Worm (Caenorhabditis elegans) whole organism, young adult: Measurements from ENCODE around the gene best-6.
"Not testable (repeated sequence)": the region's sequence is repeated elsewhere in the genome, so short reads cannot be mapped to it uniquely, and the experiment has no call there.

Experiments used
- B0035.1 ChIP-seq: sonication (generic microtip); optimal IDR thresholded peaks from 2 replicates; lab custom pipeline; 2016; ENCODE audit warnings: missing genetic modification characterization, mild to moderate bottlenecking, missing compliant biosample characterization, missing genotype, missing genetic modification reagents
- F22D6.2 ChIP-seq: sonication (generic microtip); optimal IDR thresholded peaks from 2 replicates; lab custom pipeline; 2016; ENCODE audit warnings: mild to moderate bottlenecking, missing genetic modification characterization, missing compliant biosample characterization
- F39B2.1 ChIP-seq: fragments of 200-800 bp; sonication (Bioruptor generic); IDR thresholded peaks from 2 replicates; pipeline ENCODE4 v1.3.6; 2022; ENCODE audit warnings: missing genetic modification reagents, missing genetic modification characterization, missing compliant biosample characterization
- F57A8.1 ChIP-seq: fragments of 200-800 bp; sonication (Bioruptor generic); optimal IDR thresholded peaks from 2 replicates; lab custom pipeline; 2018; ENCODE audit warnings: mild to moderate bottlenecking, missing genetic modification characterization, moderate library complexity, missing compliant biosample characterization
- K11D2.4 ChIP-seq: fragments of 200-800 bp; sonication (Bioruptor generic); IDR thresholded peaks from 2 replicates; pipeline ENCODE4 v1.3.6; 2022; ENCODE audit warnings: missing genetic modification reagents, missing genetic modification characterization, missing compliant biosample characterization
- K12H6.12 ChIP-seq: fragments of 200-800 bp; sonication (Bioruptor generic); optimal IDR thresholded peaks from 2 replicates; lab custom pipeline; 2018; ENCODE audit warnings: mild to moderate bottlenecking, missing genetic modification characterization, missing compliant biosample characterization
- Y56A3A.18 ChIP-seq: fragments of 200-800 bp; sonication (Bioruptor generic); IDR thresholded peaks from 2 replicates; pipeline ENCODE4 v1.3.6; 2022; ENCODE audit warnings: missing genetic modification reagents, missing genetic modification characterization, missing compliant biosample characterization
- Y67H2A.10 ChIP-seq: fragments of 200-800 bp; sonication (Bioruptor generic); conservative IDR thresholded peaks from 2 replicates; pipeline ENCODE4 v1.3.6; 2022; ENCODE audit warnings: missing genetic modification reagents, missing genetic modification characterization, missing compliant biosample characterization
- ama-1 ChIP-seq, 3 experiments: fragments of 150-350 bp in 1 of 3; sonication (generic microtip) in 2 of 3; optimal IDR thresholded peaks; 2 replicates each; lab custom pipeline; 2014 to 2018; ENCODE audit warnings: missing biosample characterization in 2 of 3, missing genetic modification characterization in 2 of 3, missing genetic modification reagents in 2 of 3
- athp-1 ChIP-seq: sonication (generic microtip); optimal IDR thresholded peaks from 2 replicates; lab custom pipeline; 2017; ENCODE audit warnings: mild to moderate bottlenecking, missing genetic modification characterization, missing compliant biosample characterization
- attf-3 ChIP-seq: fragments of 200-800 bp; sonication (Bioruptor generic); conservative IDR thresholded peaks from 2 replicates; pipeline ENCODE4 v1.3.6; 2022; ENCODE audit warnings: missing genetic modification reagents, missing genetic modification characterization, missing compliant biosample characterization
- attf-5 ChIP-seq: fragments of 200-800 bp; sonication (Bioruptor generic); optimal IDR thresholded peaks from 2 replicates; lab custom pipeline; 2018; ENCODE audit warnings: mild to moderate bottlenecking, missing genetic modification characterization, missing compliant biosample characterization
- bed-1 ChIP-seq: fragments of 200-800 bp; sonication (Bioruptor generic); IDR thresholded peaks from 2 replicates; pipeline ENCODE4 v1.3.6; 2022; ENCODE audit warnings: missing genetic modification reagents, missing genetic modification characterization, missing compliant biosample characterization
- ceh-40 ChIP-seq: fragments of 200-800 bp; sonication (Bioruptor generic); IDR thresholded peaks from 2 replicates; pipeline ENCODE4 v1.3.6; 2022; ENCODE audit warnings: missing genetic modification characterization, missing compliant biosample characterization
- egl-44 ChIP-seq: fragments of 200-800 bp; sonication (Bioruptor generic); IDR thresholded peaks from 2 replicates; pipeline ENCODE4 v1.3.6; 2022; ENCODE audit warnings: missing genetic modification reagents, missing genetic modification characterization, missing compliant biosample characterization
- fkh-3 ChIP-seq: sonication (generic microtip); optimal IDR thresholded peaks from 2 replicates; lab custom pipeline; 2016; ENCODE audit warnings: mild to moderate bottlenecking, missing genetic modification characterization, missing compliant biosample characterization
- him-1 ChIP-seq: sonication (generic microtip); optimal IDR thresholded peaks from 2 replicates; lab custom pipeline; 2016; ENCODE audit warnings: missing genotype, missing genetic modification reagents, missing genetic modification characterization, missing compliant biosample characterization
- hlh-12 ChIP-seq: sonication (generic microtip); optimal IDR thresholded peaks from 2 replicates; lab custom pipeline; 2016; ENCODE audit warnings: missing genetic modification characterization, missing compliant biosample characterization
- hlh-26 ChIP-seq: fragments of 200-800 bp; sonication (Bioruptor generic); conservative IDR thresholded peaks from 2 replicates; pipeline ENCODE4 v1.3.6; 2022; ENCODE audit warnings: missing genetic modification reagents, missing genetic modification characterization, missing compliant biosample characterization
- lag-1 ChIP-seq: fragments of 200-800 bp; sonication (Bioruptor generic); IDR thresholded peaks from 2 replicates; pipeline ENCODE4 v1.3.6; 2022; ENCODE audit warnings: missing genetic modification reagents, missing genetic modification characterization, missing compliant biosample characterization
- let-607 ChIP-seq, 2 experiments: fragments of 200-800 bp in 1 of 2; sonication (Bioruptor generic) in 1 of 2; sonication (generic microtip) in 1 of 2; optimal IDR thresholded peaks; 2 replicates each; lab custom pipeline; 2016 to 2018; ENCODE audit warnings: mild to moderate bottlenecking in 2 of 2, missing compliant biosample characterization in 2 of 2, missing genetic modification characterization in 2 of 2, moderate library complexity in 2 of 2, missing genotype in 1 of 2
- lin-35 ChIP-seq, 3 experiments: fragments of 150-350 bp in 2 of 3; sonication (generic microtip) in 1 of 3; optimal IDR thresholded peaks; 2 replicates each; lab custom pipeline; 2014 to 2018; ENCODE audit warnings: missing biosample characterization in 3 of 3, missing genetic modification characterization in 3 of 3, missing genetic modification reagents in 3 of 3
- madf-3 ChIP-seq: fragments of 200-800 bp; sonication (Bioruptor generic); IDR thresholded peaks from 2 replicates; pipeline ENCODE4 v1.3.6; 2022; ENCODE audit warnings: missing genetic modification reagents, missing genetic modification characterization, missing compliant biosample characterization
- mes-4 ChIP-seq: sonication (generic microtip); optimal IDR thresholded peaks from 2 replicates; lab custom pipeline; 2016; ENCODE audit warnings: missing genotype, missing genetic modification characterization, missing compliant biosample characterization
- pha-4 ChIP-seq: fragments of 150-350 bp; sonication (generic microtip); optimal IDR thresholded peaks from 2 replicates; lab custom pipeline; 2014; ENCODE audit warnings: missing biosample characterization, missing genetic modification reagents, missing genetic modification characterization
- repo-1 ChIP-seq: sonication (generic microtip); optimal IDR thresholded peaks from 2 replicates; lab custom pipeline; 2017; ENCODE audit warnings: mild to moderate bottlenecking, missing genetic modification characterization, missing compliant biosample characterization
- sdz-38 ChIP-seq: sonication (generic microtip); optimal IDR thresholded peaks from 2 replicates; lab custom pipeline; 2016; ENCODE audit warnings: missing genotype, missing genetic modification characterization, missing compliant biosample characterization
- snpc-3.4 ChIP-seq: sonication (generic microtip); optimal IDR thresholded peaks from 2 replicates; lab custom pipeline; 2017; ENCODE audit warnings: missing genetic modification characterization, mild to moderate bottlenecking, missing compliant biosample characterization, antibody characterized with exemption, moderate library complexity, missing genotype, missing genetic modification reagents
- tbx-9 ChIP-seq: sonication (generic microtip); optimal IDR thresholded peaks from 2 replicates; lab custom pipeline; 2016; ENCODE audit warnings: borderline replicate concordance, missing genetic modification characterization, inconsistent platforms, missing compliant biosample characterization
- zim-3 ChIP-seq: sonication (generic microtip); optimal IDR thresholded peaks from 2 replicates; lab custom pipeline; 2017; ENCODE audit warnings: mild to moderate bottlenecking, missing genetic modification characterization, moderate library complexity, missing compliant biosample characterization
- ztf-18 ChIP-seq: sonication (generic microtip); optimal IDR thresholded peaks from 2 replicates; lab custom pipeline; 2016; ENCODE audit warnings: missing genotype, mild to moderate bottlenecking, missing genetic modification characterization, missing compliant biosample characterization

The best-6 gene

DNA sequence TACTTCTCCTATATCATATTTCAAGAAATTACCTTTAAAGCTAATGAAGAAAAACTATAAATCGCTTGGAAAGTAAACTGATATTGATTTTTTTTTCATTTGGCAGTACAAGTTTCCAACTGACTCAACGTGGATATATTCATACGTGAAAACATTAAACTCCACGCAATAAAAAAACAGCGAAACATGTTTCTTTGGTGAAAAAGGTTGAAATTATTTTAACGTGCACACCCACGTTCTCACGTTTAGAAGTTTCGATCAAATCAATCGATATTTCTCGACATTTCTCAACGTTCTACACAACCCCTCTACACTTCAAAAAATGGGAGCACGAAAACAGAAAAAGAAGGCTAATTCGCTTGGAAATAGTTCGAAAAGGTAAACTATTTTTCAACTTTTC, at the start of gene best-6, which contains the start of gene C09B9.2:
Gene best-6, minus strand, starts transcription at position 101 of the 400 bp plus-strand sequence.
Gene C09B9.2, plus strand, starts transcription at position 314 of the 400 bp plus-strand sequence.
- TF ChIP-seq hlh-26 (GFP tag; lab: Robert Waterston, UW) (no peak), attf-3 (no peak)

DNA sequence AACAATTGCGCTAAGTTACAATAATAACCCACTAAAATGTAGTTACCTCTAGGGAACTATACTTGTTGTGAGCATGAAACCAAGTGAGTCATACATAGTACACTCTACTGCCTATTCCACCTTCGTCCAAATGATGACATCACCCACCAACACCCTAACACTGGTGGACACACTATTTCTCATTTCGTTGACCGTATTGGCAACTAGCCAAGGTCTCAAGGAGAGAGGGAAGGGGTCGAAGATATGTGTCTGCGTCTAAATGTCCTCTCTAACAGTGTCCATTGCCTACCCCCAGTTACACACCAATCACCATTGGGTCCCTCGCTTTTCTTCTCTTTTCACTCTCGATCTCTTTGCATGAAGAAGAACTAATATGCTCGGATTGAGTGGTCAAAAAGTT, 49.0 kb upstream of the best-6 start:
- TF ChIP-seq snpc-3.4 (tag; lab: Kevin White, UChicago) (no peak), bed-1 (GFP tag; lab: Robert Waterston, UW) (no peak), B0035.1 (no peak), lin-35 (GFP tag; optimal IDR thresholded peaks at IDR 0.05; lab: Kevin White, UChicago) (no peak), him-1 (no peak), K11D2.4 (GFP tag; lab: Robert Waterston, UW) (no peak), let-607 (tag; optimal IDR thresholded peaks at IDR 0.05; lab: Kevin White, UChicago) (no peak), Y67H2A.10 (no peak)

DNA sequence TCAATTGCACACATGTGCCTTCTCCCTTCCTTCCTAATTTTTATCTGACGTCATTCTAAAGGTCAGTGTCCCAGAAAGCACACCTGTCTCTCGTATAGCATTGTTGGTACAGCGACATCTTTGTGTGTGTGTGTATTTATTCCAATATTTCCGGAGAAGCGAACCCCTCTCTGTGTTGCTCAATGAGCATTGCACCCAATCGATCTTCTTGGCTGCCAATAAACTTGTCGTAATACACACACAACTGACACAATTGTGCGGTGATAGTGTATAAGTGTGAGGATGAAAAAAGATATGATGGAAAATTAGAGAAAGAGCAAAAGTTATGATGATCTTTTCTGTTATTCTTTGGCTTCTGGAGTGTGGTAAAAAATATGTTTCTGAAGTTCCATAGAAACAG, 47.7 kb upstream of the best-6 start:
- TF ChIP-seq fkh-3 (tag; lab: Kevin White, UChicago) (no peak), snpc-3.4 (tag; lab: Kevin White, UChicago) (no peak), egl-44 (GFP tag; lab: Robert Waterston, UW) (no peak), zim-3 (tag; lab: Kevin White, UChicago) (no peak), ama-1 (optimal IDR thresholded peaks at IDR 0.05; lab: Kevin White, UChicago) (no peak), ama-1 (GFP tag; optimal IDR thresholded peaks at IDR 0.05; lab: Kevin White, UChicago) (no peak), madf-3 (GFP tag; lab: Robert Waterston, UW) (no peak), hlh-12 (tag; lab: Kevin White, UChicago) (no peak), K12H6.12 (tag; lab: Kevin White, UChicago) (no peak), F57A8.1 (GFP tag; lab: Kevin White, UChicago) (no peak), athp-1 (tag; lab: Kevin White, UChicago) (no peak), lag-1 (GFP tag; lab: Robert Waterston, UW) (no peak), F39B2.1 (GFP tag; lab: Robert Waterston, UW) (no peak), ceh-40 (no peak)

DNA sequence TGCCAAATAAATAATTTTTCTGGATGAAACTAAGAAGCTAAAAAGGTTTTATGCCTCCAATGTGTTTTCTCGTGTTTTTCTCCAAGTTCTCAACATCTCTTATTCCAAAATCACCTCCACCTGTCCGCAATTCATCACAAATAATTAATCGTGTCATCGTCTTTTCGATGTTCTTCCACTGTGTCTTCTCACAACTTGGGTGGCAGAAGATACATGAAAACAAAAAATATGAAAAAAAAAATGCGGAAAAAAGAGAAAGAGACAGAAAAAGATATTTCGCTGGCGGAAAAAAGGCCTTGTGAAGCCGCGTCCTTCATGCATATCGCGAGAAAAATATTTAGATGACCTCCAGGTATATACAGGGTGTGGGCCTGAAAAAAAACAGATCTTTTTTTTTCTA, 45.0 kb upstream of the best-6 start:
- TF ChIP-seq ztf-18, result no peak
- TF ChIP-seq bed-1 (GFP tag; lab: Robert Waterston, UW), result no peak
- no peak for TF ChIP-seq tbx-9 (tag; lab: Kevin White, UChicago)
- no peak for TF ChIP-seq him-1
- no peak for TF ChIP-seq mes-4 (tag; lab: Kevin White, UChicago)

DNA sequence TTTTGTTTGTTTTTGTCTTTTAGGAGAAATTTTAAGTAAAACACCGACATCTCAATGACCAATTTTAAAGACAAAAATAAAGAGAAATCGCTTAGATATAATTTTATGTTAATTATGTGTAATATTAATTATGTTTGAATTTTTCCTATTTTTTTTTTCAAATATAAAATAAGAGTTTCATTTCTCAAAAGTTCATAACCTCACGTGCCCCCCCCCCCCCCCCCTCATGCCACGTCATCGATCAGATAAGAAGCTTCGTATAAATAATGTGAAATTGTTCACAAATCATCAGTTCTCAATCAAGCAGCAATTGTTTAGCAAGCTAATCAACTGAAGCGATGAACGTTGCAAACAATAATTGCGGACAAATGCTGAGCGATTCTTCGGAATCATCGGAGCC, 41.7 kb upstream of the best-6 start, which contains the start of gene C02B10.6:
Gene C02B10.6, plus strand, starts transcription at position 301 of the 400 bp plus-strand sequence.
- not testable (repeated sequence) for TF ChIP-seq attf-5 (GFP tag; lab: Kevin White, UChicago); repo-1 (tag; lab: Kevin White, UChicago); pha-4 (tag; lab: Kevin White, UChicago)

DNA sequence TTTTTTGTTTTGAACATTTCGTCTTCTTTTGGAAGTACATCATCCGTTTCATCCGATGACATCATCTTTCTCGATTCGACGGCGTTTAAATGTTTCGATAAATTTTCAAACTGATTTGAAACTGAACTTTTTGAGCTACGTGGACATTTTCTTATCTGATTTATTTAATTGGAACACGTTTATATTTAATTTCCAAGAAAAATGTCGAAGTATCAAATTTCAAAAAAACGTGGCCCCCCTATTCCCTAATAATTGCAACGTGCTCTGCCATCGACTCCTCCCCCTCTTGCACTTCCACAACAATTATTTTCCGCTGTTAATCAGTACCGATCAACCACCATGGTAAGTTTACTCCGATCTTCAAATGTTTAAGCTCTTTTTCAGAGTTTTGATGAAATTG, 39.7 kb upstream of the best-6 start, which contains the start of the genes R13H9.6 and rmd-6:
Gene R13H9.6, minus strand, starts transcription at position 101 of the 400 bp plus-strand sequence.
Gene rmd-6, plus strand, starts transcription at position 305 of the 400 bp plus-strand sequence.
- TF ChIP-seq sdz-38; F22D6.2 (tag; lab: Kevin White, UChicago); Y56A3A.18 (GFP tag; lab: Robert Waterston, UW): not testable (repeated sequence)
- TF ChIP-seq, all 124 proteins: peak for 0; not testable (repeated sequence) for 124
